Worm (Caenorhabditis elegans) whole organism, midembryonic: ENCODE measurements around the gene pitr-2.

Experiments
- flt-1 ChIP-seq: fragments of 200-800 bp; sonication (Bioruptor generic); IDR thresholded peaks from 2 replicates; pipeline ENCODE4 v1.3.6; 2022; ENCODE audit warnings: missing genetic modification characterization, missing compliant biosample characterization
- med-1 ChIP-seq: sonication (generic microtip); optimal IDR thresholded peaks from 2 replicates; lab custom pipeline; 2017; ENCODE audit warnings: missing genetic modification characterization, mild to moderate bottlenecking, missing compliant biosample characterization, antibody characterized with exemption, missing genetic modification reagents; ENCODE audit not compliant: insufficient read depth
- ref-1 ChIP-seq: fragments of 200-800 bp; sonication (Bioruptor generic); conservative IDR thresholded peaks from 2 replicates; pipeline ENCODE4 v1.3.6; 2022; ENCODE audit warnings: missing genetic modification reagents, missing genetic modification characterization, missing compliant biosample characterization
- ztf-23 ChIP-seq: fragments of 200-800 bp; sonication (Bioruptor generic); IDR thresholded peaks from 2 replicates; pipeline ENCODE4 v1.3.6; 2022; ENCODE audit warnings: missing genetic modification reagents, missing genetic modification characterization, missing compliant biosample characterization
- ztf-29 ChIP-seq: fragments of 200-800 bp; sonication (Bioruptor generic); IDR thresholded peaks from 2 replicates; pipeline ENCODE4 v1.3.6; 2022; ENCODE audit warnings: missing genetic modification reagents, missing genetic modification characterization, missing compliant biosample characterization

DNA sequence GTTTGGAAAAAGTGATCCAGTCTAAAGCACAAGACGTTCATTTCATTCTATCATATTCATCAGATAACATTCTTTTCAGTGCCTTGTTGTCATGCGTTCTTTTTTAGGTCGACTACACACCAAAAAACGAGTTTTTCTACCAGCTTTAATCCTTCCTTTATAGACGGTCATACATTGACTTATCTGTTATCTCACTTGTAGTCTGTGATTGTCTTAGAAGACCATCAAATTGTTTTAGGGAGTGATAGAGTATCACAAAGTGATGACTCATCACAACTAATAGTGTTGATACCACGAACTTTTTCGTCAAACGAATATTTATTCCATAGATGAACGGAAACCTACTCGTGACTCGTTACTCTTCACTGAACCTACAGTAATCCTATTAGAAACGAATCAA is 51.7 kb downstream of the pitr-2 start:
- TF ChIP-seq ref-1 (GFP tag; lab: Robert Waterston, UW) = no peak
- no peak for TF ChIP-seq ztf-29 (GFP tag; lab: Robert Waterston, UW)
- TF ChIP-seq flt-1 (GFP tag; lab: Robert Waterston, UW) = no peak
- no peak for TF ChIP-seq ztf-23 (GFP tag; lab: Robert Waterston, UW)
- no peak for TF ChIP-seq med-1
